Worm (Caenorhabditis elegans): ENCODE data around the gene his-74.

The his-74 gene

DNA sequence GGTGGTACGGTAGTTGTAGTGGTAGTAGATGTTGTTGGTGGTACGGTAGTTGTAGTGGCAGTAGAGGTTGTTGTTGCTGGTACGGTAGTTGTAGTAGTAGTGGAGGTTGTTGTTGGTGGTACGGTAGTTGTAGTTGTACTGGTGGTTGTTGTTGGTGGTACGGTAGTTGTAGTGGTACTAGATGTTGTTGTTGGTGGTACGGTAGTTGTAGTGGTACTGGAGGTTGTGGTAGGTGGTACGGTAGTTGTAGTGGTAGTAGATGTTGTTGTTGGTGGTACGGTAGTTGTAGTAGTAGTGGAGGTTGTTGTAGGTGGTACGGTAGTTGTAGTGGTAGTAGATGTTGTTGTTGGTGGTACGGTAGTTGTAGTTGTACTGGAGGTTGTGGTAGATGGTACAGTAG is 27.1 kb downstream of the his-74 start:
- TF ChIP-seq let-607 (tag; optimal IDR thresholded peaks at IDR 0.05) (no peak), bed-1 (GFP tag; IDR thresholded peaks at IDR 0.05) (0 out of 2 replicates have a peak, but pooled peaks have one; percentile 16), tbx-9 (tag; optimal IDR thresholded peaks at IDR 0.05; ENCODE audit: borderline replicate concordance) (no peak), C17E4.6 (GFP tag; IDR thresholded peaks at IDR 0.05) (no peak)

DNA sequence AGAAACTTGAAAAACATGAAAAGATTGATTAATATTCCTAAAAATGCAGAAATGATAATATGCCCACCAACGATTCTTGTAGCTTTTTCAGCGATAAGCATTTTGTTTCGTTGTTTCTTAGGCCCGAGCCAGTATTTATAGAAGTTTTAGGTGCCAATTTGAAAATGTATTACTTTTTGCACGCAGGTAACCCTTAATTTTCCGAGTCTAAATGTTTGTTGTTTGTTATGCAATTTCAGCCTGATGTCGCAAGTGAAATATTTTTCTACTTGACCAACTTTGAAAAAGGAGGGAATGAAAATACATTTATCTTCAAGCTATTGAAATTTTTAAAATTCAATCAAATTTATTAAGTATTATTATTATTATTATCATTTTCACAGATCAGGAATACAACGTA is 28.1 kb downstream of the his-74 start, which contains the start of gene srx-113:
Gene srx-113 (minus strand): TSS at position 101 of the 400 bp plus-strand sequence.
- no peak for TF ChIP-seq egl-18 (GFP tag; IDR thresholded peaks at IDR 0.05)

DNA sequence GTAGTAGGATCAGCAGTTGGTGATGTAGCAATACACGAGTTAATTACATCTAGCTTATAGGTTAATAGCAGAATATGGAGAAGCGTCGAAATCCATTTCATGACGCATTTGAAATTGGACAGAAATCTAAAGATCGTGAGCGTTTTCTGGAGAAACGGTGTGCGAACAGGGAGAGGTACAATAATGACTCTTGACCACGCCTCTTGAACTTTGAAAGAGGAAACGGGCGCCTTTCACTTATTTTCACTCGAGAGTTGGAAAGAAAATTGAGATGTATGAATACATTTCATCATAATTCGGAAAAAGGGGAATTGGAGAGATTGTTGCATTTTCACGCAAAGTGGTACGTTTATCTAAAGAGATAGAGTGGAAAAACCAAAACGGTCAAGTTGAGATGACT is 30.4 kb downstream of the his-74 start, which contains the start of gene F56H9.6:
Gene F56H9.6 (minus strand): TSS at position 101 of the 400 bp plus-strand sequence.
- no peak for TF ChIP-seq snpc-3.4 (tag; optimal IDR thresholded peaks at IDR 0.05)
- no peak for TF ChIP-seq tbp1 (GFP tag; optimal IDR thresholded peaks at IDR 0.05)
- TF ChIP-seq nhr-120 (GFP tag; IDR thresholded peaks at IDR 0.05): 0 out of 2 replicates have a peak, but pooled peaks have one; percentile 12
- TF ChIP-seq B0336.3 (GFP tag; IDR thresholded peaks at IDR 0.05): no peak

DNA sequence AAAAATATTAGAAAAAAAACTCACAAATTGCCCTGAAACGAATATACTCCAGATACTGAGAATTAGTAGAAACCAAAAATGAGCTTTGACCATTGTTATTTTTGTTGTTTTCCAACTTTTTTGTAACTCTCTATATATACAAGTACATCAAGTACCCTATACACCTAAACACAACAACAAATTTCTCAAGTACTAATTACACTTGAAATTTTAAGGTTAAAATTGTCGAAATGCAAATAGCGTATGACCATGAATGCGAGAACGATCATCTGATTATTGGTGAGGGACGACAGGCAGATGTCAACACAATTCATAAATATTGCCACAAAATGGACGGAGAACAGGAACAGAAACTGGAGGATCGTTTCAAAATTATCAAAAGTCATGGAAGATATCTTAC is 35.8 kb downstream of the his-74 start, which contains the start of gene F56H9.9:
Gene F56H9.9 (minus strand): TSS at position 101 of the 400 bp plus-strand sequence.
- TF ChIP-seq ceh-27 (GFP tag; optimal IDR thresholded peaks at IDR 0.05) (peak; percentile 8), F10E7.11 (tag; optimal IDR thresholded peaks at IDR 0.05) (no peak)

DNA sequence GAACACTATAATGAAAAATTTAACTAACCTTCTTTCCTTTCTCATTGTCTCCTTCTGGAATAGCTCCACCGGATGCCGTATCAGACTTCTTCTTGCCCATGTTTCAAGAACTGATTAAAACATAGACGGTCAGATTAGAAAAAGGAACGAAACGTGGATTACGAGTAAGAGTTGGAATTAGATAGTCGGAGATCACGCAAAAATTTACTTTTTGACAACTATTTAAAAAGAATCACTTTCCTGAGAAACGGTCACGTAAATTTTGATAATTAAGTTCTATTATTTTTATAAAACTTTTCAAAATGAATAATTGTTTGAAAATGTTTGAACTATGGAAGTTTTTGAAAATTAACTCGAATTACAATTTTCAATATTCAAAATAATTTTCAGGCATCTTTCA is 48.0 kb downstream of the his-74 start, which contains the start of gene cyc-2.2:
Gene cyc-2.2 (minus strand): TSS at position 101 of the 400 bp plus-strand sequence.
- no peak for TF ChIP-seq K12H6.12 (tag; optimal IDR thresholded peaks at IDR 0.05)
- no peak for TF ChIP-seq tbx-9 (tag; optimal IDR thresholded peaks at IDR 0.05; ENCODE audit: borderline replicate concordance)
- TF ChIP-seq madf-3 (GFP tag; IDR thresholded peaks at IDR 0.05): no peak
- TF ChIP-seq snpc-4 (GFP tag; optimal IDR thresholded peaks at IDR 0.05): no peak
- no peak for TF ChIP-seq snpc-4 (tag; optimal IDR thresholded peaks at IDR 0.05)
- TF ChIP-seq Y53F4B.3 (GFP tag; IDR thresholded peaks at IDR 0.05): no peak
- no peak for TF ChIP-seq zim-3 (tag; optimal IDR thresholded peaks at IDR 0.05)
- TF ChIP-seq hmg-1.2 (GFP tag; IDR thresholded peaks at IDR 0.05): no peak
- no peak for TF ChIP-seq mxl-1 (tag; optimal IDR thresholded peaks at IDR 0.05)
- no peak for TF ChIP-seq egl-18 (GFP tag; IDR thresholded peaks at IDR 0.05)
- no peak for TF ChIP-seq rpc-1 (optimal IDR thresholded peaks at IDR 0.05)
- TF ChIP-seq rpc-1 (tag; optimal IDR thresholded peaks at IDR 0.05): no peak
- TF ChIP-seq snpc-1.1 (tag; optimal IDR thresholded peaks at IDR 0.05; ENCODE audit: insufficient read depth): no peak
- TF ChIP-seq zfh-2 (GFP tag; conservative IDR thresholded peaks at IDR 0.05): no peak

DNA sequence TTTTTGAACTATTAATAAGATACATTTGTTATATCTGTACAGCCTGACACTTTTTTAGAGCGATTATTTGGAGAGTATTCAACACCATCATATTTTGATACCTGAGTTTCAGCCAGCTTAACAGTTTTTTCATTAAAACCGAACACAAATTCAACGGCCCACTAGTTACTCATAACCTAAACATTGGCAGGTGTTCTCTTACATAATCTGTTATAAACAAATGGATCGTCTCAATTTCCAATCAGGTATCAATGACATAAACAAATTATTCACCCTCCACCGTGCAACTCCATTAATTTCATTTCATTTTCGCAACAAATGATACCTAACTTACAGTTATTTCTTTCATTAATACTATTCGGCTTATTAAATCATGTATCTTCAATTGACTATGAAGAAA is 49.1 kb downstream of the his-74 start, which contains the start of gene cubn-1:
Gene cubn-1 (plus strand): TSS at position 301 of the 400 bp plus-strand sequence.
- TF ChIP-seq hlh-26 (GFP tag; conservative IDR thresholded peaks at IDR 0.05) (no peak), F22D6.2 (tag; optimal IDR thresholded peaks at IDR 0.05) (no peak), mxl-1 (tag; optimal IDR thresholded peaks at IDR 0.05) (no peak), F23B12.7 (tag; optimal IDR thresholded peaks at IDR 0.05; ENCODE audit: insufficient read depth) (no peak), nhr-80 (tag; optimal IDR thresholded peaks at IDR 0.05) (no peak), F57A8.1 (GFP tag; optimal IDR thresholded peaks at IDR 0.05) (no peak), B0336.3 (GFP tag; IDR thresholded peaks at IDR 0.05) (no peak), ama-1 (optimal IDR thresholded peaks at IDR 0.05) (no peak), ama-1 (GFP tag; optimal IDR thresholded peaks at IDR 0.05) (no peak), snpc-4 (GFP tag; optimal IDR thresholded peaks at IDR 0.05) (no peak), snpc-4 (tag; optimal IDR thresholded peaks at IDR 0.05) (no peak), F39B2.1 (GFP tag; IDR thresholded peaks at IDR 0.05) (no peak), mel-28 (tag; optimal IDR thresholded peaks at IDR 0.05; ENCODE audit: borderline replicate concordance) (no peak), nhr-179 (tag; optimal IDR thresholded peaks at IDR 0.05) (no peak), F55B11.4 (tag; optimal IDR thresholded peaks at IDR 0.05; ENCODE audit: borderline replicate concordance, insufficient read depth) (no peak), B0261.1 (tag; optimal IDR thresholded peaks at IDR 0.05) (no peak), ceh-79 (tag; optimal IDR thresholded peaks at IDR 0.05) (no peak)

All from whole organism, young adult.